Worm (Caenorhabditis elegans): ENCODE results near the gene C25A8.1.

ce11 chrIV:7045362-7045936 lies 34.5 kb downstream of the C25A8.1 start:
- no peak for TF ChIP-seq ama-1 (optimal IDR thresholded peaks at IDR 0.05)
- no peak for TF ChIP-seq R02D3.7 (tag; optimal IDR thresholded peaks at IDR 0.05)
- no peak for TF ChIP-seq mab-5 (tag; optimal IDR thresholded peaks at IDR 0.05)
- peak; percentile 22 for TF ChIP-seq sma-9 (GFP tag; optimal IDR thresholded peaks at IDR 0.05)
- TF ChIP-seq sma-9 (tag; optimal IDR thresholded peaks at IDR 0.05) = no peak
- no peak for TF ChIP-seq nhr-77 (tag; optimal IDR thresholded peaks at IDR 0.05)
- TF ChIP-seq nhr-12 (tag; optimal IDR thresholded peaks at IDR 0.05) = no peak
- TF ChIP-seq lsy-2 (tag; optimal IDR thresholded peaks at IDR 0.05) = peak in 1 of 2 experiments; percentile 46
- no peak for TF ChIP-seq nhr-237 (tag; optimal IDR thresholded peaks at IDR 0.05)
- no peak for TF ChIP-seq C34F6.9 (tag; optimal IDR thresholded peaks at IDR 0.05)
- no peak for TF ChIP-seq mdl-1 (tag; optimal IDR thresholded peaks at IDR 0.05)
- TF ChIP-seq egl-27 (tag; optimal IDR thresholded peaks at IDR 0.05) = no peak
- TF ChIP-seq ztf-11 (tag; optimal IDR thresholded peaks at IDR 0.05) = no peak
- TF ChIP-seq unc-62 (GFP tag; optimal IDR thresholded peaks at IDR 0.05) = no peak
- TF ChIP-seq nhr-21 (tag; optimal IDR thresholded peaks at IDR 0.05) = no peak
